Worm (Caenorhabditis elegans) whole organism, young adult: ENCODE results near the gene fmo-3.
A peak's percentile ranks its signal among the peaks of the same experiment; 100 is the strongest.

ENCODE experiments used
- B0035.1 ChIP-seq: sonication (generic microtip); optimal IDR thresholded peaks from 2 replicates; lab custom pipeline; 2016; ENCODE audit warnings: missing genetic modification characterization, mild to moderate bottlenecking, missing compliant biosample characterization, missing genotype, missing genetic modification reagents
- B0336.3 ChIP-seq: fragments of 200-800 bp; sonication (Bioruptor generic); IDR thresholded peaks from 2 replicates; pipeline ENCODE4 v1.3.6; 2022; ENCODE audit warnings: missing genetic modification characterization, missing compliant biosample characterization
- C06A6.2 ChIP-seq: fragments of 200-800 bp; sonication (Bioruptor generic); conservative IDR thresholded peaks from 2 replicates; pipeline ENCODE4 v1.3.6; 2022; ENCODE audit warnings: missing genetic modification characterization, missing compliant biosample characterization
- F33H1.4 ChIP-seq: fragments of 200-800 bp; sonication (Bioruptor generic); IDR thresholded peaks from 2 replicates; pipeline ENCODE4 v1.3.6; 2022; ENCODE audit warnings: missing genetic modification reagents, missing genetic modification characterization, missing compliant biosample characterization
- F37B4.10 ChIP-seq: fragments of 200-800 bp; sonication (Bioruptor generic); IDR thresholded peaks from 2 replicates; pipeline ENCODE4 v1.3.6; 2022; ENCODE audit warnings: missing genetic modification characterization, missing compliant biosample characterization
- F52B5.7 ChIP-seq: sonication (generic microtip); optimal IDR thresholded peaks from 2 replicates; lab custom pipeline; 2016; ENCODE audit warnings: mild to moderate bottlenecking, missing genetic modification characterization, missing compliant biosample characterization
- K12H6.12 ChIP-seq: fragments of 200-800 bp; sonication (Bioruptor generic); optimal IDR thresholded peaks from 2 replicates; lab custom pipeline; 2018; ENCODE audit warnings: mild to moderate bottlenecking, missing genetic modification characterization, missing compliant biosample characterization
- Y56A3A.18 ChIP-seq: fragments of 200-800 bp; sonication (Bioruptor generic); IDR thresholded peaks from 2 replicates; pipeline ENCODE4 v1.3.6; 2022; ENCODE audit warnings: missing genetic modification reagents, missing genetic modification characterization, missing compliant biosample characterization
- aptf-2 ChIP-seq: fragments of 200-800 bp; sonication (Bioruptor generic); conservative IDR thresholded peaks from 2 replicates; pipeline ENCODE4 v1.3.6; 2022; ENCODE audit warnings: missing genetic modification reagents, missing genetic modification characterization, missing compliant biosample characterization
- bed-2 ChIP-seq: fragments of 200-800 bp; sonication (Bioruptor generic); IDR thresholded peaks from 2 replicates; pipeline ENCODE4 v1.3.6; 2022; ENCODE audit warnings: missing genetic modification reagents, missing genetic modification characterization, missing compliant biosample characterization
- ccch-3 ChIP-seq: fragments of 200-800 bp; sonication (Bioruptor generic); optimal IDR thresholded peaks from 2 replicates; lab custom pipeline; 2018; ENCODE audit warnings: mild to moderate bottlenecking, missing genetic modification characterization, missing compliant biosample characterization
- ceh-100 ChIP-seq: fragments of 200-800 bp; sonication (Bioruptor generic); IDR thresholded peaks from 2 replicates; pipeline ENCODE4 v1.3.6; 2022; ENCODE audit warnings: missing genetic modification reagents, missing genetic modification characterization, missing compliant biosample characterization
- chd-7 ChIP-seq: sonication (generic microtip); optimal IDR thresholded peaks from 2 replicates; lab custom pipeline; 2016; ENCODE audit warnings: mild to moderate bottlenecking, missing genetic modification characterization, moderate library complexity, missing compliant biosample characterization
- dpff-1 ChIP-seq: sonication (generic microtip); optimal IDR thresholded peaks from 2 replicates; lab custom pipeline; 2017; ENCODE audit warnings: mild to moderate bottlenecking, missing genetic modification characterization, missing compliant biosample characterization
- egrh-3 ChIP-seq: fragments of 200-800 bp; sonication (Bioruptor generic); IDR thresholded peaks from 2 replicates; pipeline ENCODE4 v1.3.6; 2022; ENCODE audit warnings: missing genetic modification reagents, missing genetic modification characterization, missing compliant biosample characterization
- ets-4 ChIP-seq: fragments of 200-800 bp; sonication (Bioruptor generic); optimal IDR thresholded peaks from 2 replicates; lab custom pipeline; 2018; ENCODE audit warnings: mild to moderate bottlenecking, missing genetic modification characterization, missing compliant biosample characterization
- hlh-12 ChIP-seq: sonication (generic microtip); optimal IDR thresholded peaks from 2 replicates; lab custom pipeline; 2016; ENCODE audit warnings: missing genetic modification characterization, missing compliant biosample characterization
- hlh-26 ChIP-seq: fragments of 200-800 bp; sonication (Bioruptor generic); conservative IDR thresholded peaks from 2 replicates; pipeline ENCODE4 v1.3.6; 2022; ENCODE audit warnings: missing genetic modification reagents, missing genetic modification characterization, missing compliant biosample characterization
- lin-26 ChIP-seq: fragments of 200-800 bp; sonication (Bioruptor generic); IDR thresholded peaks from 2 replicates; pipeline ENCODE4 v1.3.6; 2022; ENCODE audit warnings: missing genetic modification reagents, missing genetic modification characterization, missing compliant biosample characterization
- lin-35 ChIP-seq, 3 experiments: fragments of 150-350 bp in 2 of 3; sonication (generic microtip) in 1 of 3; optimal IDR thresholded peaks; 2 replicates each; lab custom pipeline; 2014 to 2018; ENCODE audit warnings: missing biosample characterization in 3 of 3, missing genetic modification characterization in 3 of 3, missing genetic modification reagents in 3 of 3
- lin-40 ChIP-seq: sonication (generic microtip); optimal IDR thresholded peaks from 2 replicates; lab custom pipeline; 2016; ENCODE audit warnings: missing genetic modification characterization, mild to moderate bottlenecking, missing compliant biosample characterization, missing genotype, missing genetic modification reagents
- lsy-27 ChIP-seq: sonication (generic microtip); optimal IDR thresholded peaks from 2 replicates; lab custom pipeline; 2017; ENCODE audit warnings: missing genetic modification characterization, mild to moderate bottlenecking, missing compliant biosample characterization, antibody characterized with exemption, missing genotype, borderline replicate concordance; ENCODE audit not compliant: insufficient read depth
- madf-6 ChIP-seq: fragments of 200-800 bp; sonication (Bioruptor generic); IDR thresholded peaks from 2 replicates; pipeline ENCODE4 v1.3.6; 2022; ENCODE audit warnings: missing genetic modification reagents, missing genetic modification characterization, missing compliant biosample characterization
- madf-8 ChIP-seq: fragments of 200-800 bp; sonication (Bioruptor generic); conservative IDR thresholded peaks from 2 replicates; pipeline ENCODE4 v1.3.6; 2022; ENCODE audit warnings: missing genetic modification reagents, missing genetic modification characterization, missing compliant biosample characterization
- mcd-1 ChIP-seq: fragments of 200-800 bp; sonication (Bioruptor generic); IDR thresholded peaks from 2 replicates; pipeline ENCODE4 v1.3.6; 2022; ENCODE audit warnings: missing genetic modification reagents, missing genetic modification characterization, missing compliant biosample characterization
- nfya-1 ChIP-seq: sonication (generic microtip); optimal IDR thresholded peaks from 2 replicates; lab custom pipeline; 2017; ENCODE audit warnings: antibody characterized with exemption, missing compliant biosample characterization, missing genetic modification characterization, borderline replicate concordance; ENCODE audit not compliant: insufficient read depth
- nfya-2 ChIP-seq: fragments of 200-800 bp; sonication (Bioruptor generic); IDR thresholded peaks from 2 replicates; pipeline ENCODE4 v1.3.6; 2022; ENCODE audit warnings: missing genetic modification reagents, missing genetic modification characterization, missing compliant biosample characterization
- nfyb-1 ChIP-seq: fragments of 200-800 bp; sonication (Bioruptor generic); IDR thresholded peaks from 2 replicates; pipeline ENCODE4 v1.3.6; 2022; ENCODE audit warnings: missing genetic modification reagents, missing genetic modification characterization, missing compliant biosample characterization
- nhr-27 ChIP-seq: fragments of 200-800 bp; sonication (Bioruptor generic); optimal IDR thresholded peaks from 2 replicates; lab custom pipeline; 2018; ENCODE audit warnings: mild to moderate bottlenecking, missing genetic modification characterization, moderate library complexity, missing compliant biosample characterization
- nhr-80 ChIP-seq: sonication (generic microtip); optimal IDR thresholded peaks from 2 replicates; lab custom pipeline; 2016; ENCODE audit warnings: missing genetic modification characterization, missing compliant biosample characterization
- rec-8 ChIP-seq, 2 experiments: sonication (generic microtip); optimal IDR thresholded peaks; 2 replicates each; lab custom pipeline; 2016; ENCODE audit warnings: mild to moderate bottlenecking in 2 of 2, missing genetic modification characterization in 2 of 2, missing genetic modification reagents in 2 of 2, missing genotype in 2 of 2, missing biosample characterization in 1 of 2, missing compliant biosample characterization in 1 of 2, moderate library complexity in 1 of 2
- repo-1 ChIP-seq: sonication (generic microtip); optimal IDR thresholded peaks from 2 replicates; lab custom pipeline; 2017; ENCODE audit warnings: mild to moderate bottlenecking, missing genetic modification characterization, missing compliant biosample characterization
- sea-2 ChIP-seq: fragments of 200-800 bp; sonication (Bioruptor generic); IDR thresholded peaks from 2 replicates; pipeline ENCODE4 v1.3.6; 2022; ENCODE audit warnings: missing genetic modification characterization, missing compliant biosample characterization
- snpc-3.4 ChIP-seq: sonication (generic microtip); optimal IDR thresholded peaks from 2 replicates; lab custom pipeline; 2017; ENCODE audit warnings: missing genetic modification characterization, mild to moderate bottlenecking, missing compliant biosample characterization, antibody characterized with exemption, moderate library complexity, missing genotype, missing genetic modification reagents
- sptf-2 ChIP-seq: fragments of 200-800 bp; sonication (Bioruptor generic); optimal IDR thresholded peaks from 2 replicates; lab custom pipeline; 2018; ENCODE audit warnings: mild to moderate bottlenecking, missing genetic modification characterization, missing compliant biosample characterization
- tbp1 ChIP-seq: fragments of 200-800 bp; sonication (Bioruptor generic); optimal IDR thresholded peaks from 2 replicates; lab custom pipeline; 2018; ENCODE audit warnings: mild to moderate bottlenecking, missing genetic modification characterization, missing compliant biosample characterization
- xnd-1 ChIP-seq: sonication (generic microtip); optimal IDR thresholded peaks from 2 replicates; lab custom pipeline; 2016; ENCODE audit warnings: missing genotype, missing genetic modification reagents, missing genetic modification characterization, missing compliant biosample characterization
- zfh-2 ChIP-seq: fragments of 200-800 bp; sonication (Bioruptor generic); conservative IDR thresholded peaks from 2 replicates; pipeline ENCODE4 v1.3.6; 2022; ENCODE audit warnings: missing genetic modification reagents, missing genetic modification characterization, missing compliant biosample characterization
- ztf-18 ChIP-seq: sonication (generic microtip); optimal IDR thresholded peaks from 2 replicates; lab custom pipeline; 2016; ENCODE audit warnings: missing genotype, mild to moderate bottlenecking, missing genetic modification characterization, missing compliant biosample characterization
- ztf-25 ChIP-seq: fragments of 200-800 bp; sonication (Bioruptor generic); IDR thresholded peaks from 2 replicates; pipeline ENCODE4 v1.3.6; 2022; ENCODE audit warnings: missing genetic modification reagents, missing genetic modification characterization, missing compliant biosample characterization
- ztf-6 ChIP-seq: fragments of 200-800 bp; sonication (Bioruptor generic); IDR thresholded peaks from 2 replicates; pipeline ENCODE4 v1.3.6; 2022; ENCODE audit warnings: missing genetic modification reagents, missing genetic modification characterization, missing compliant biosample characterization

fmo-3 gene

ce11 chrIII:10736322-10736985 is 42.0 kb downstream of the fmo-3 start (continued):
- TF ChIP-seq madf-6 (GFP tag; lab: Robert Waterston, UW), result 0 out of 2 replicates have a peak, but pooled peaks have one; percentile 38
- no peak for TF ChIP-seq snpc-3.4 (tag; lab: Kevin White, UChicago)
- peak; percentile 9 for TF ChIP-seq xnd-1 (tag; lab: Kevin White, UChicago)
- peak; percentile 19; the same call in 1 of the 2 replicates for TF ChIP-seq madf-8
- no peak for TF ChIP-seq ccch-3 (GFP tag; lab: Kevin White, UChicago)
- no peak for TF ChIP-seq F52B5.7 (tag; lab: Kevin White, UChicago)
- TF ChIP-seq bed-2, result no peak
- no peak for TF ChIP-seq tbp1
- 0 out of 2 replicates have a peak, but pooled peaks have one; percentile 6 for TF ChIP-seq aptf-2
- peak; percentile 25; the same call in 1 of the 2 replicates for TF ChIP-seq B0336.3 (GFP tag; lab: Robert Waterston, UW)
- TF ChIP-seq rec-8 (tag; optimal IDR thresholded peaks at IDR 0.05; lab: Kevin White, UChicago), result no peak
- TF ChIP-seq ztf-25 (GFP tag; lab: Robert Waterston, UW), result no peak
- peak; percentile 10 for TF ChIP-seq repo-1 (tag; lab: Kevin White, UChicago)
- TF ChIP-seq nfyb-1, result 0 out of 2 replicates have a peak, but pooled peaks have one; percentile 10
- TF ChIP-seq hlh-12, result no peak
- TF ChIP-seq mcd-1 (GFP tag; lab: Robert Waterston, UW), result peak; percentile 35; the same call in 1 of the 2 replicates
- no peak for TF ChIP-seq F37B4.10 (GFP tag; lab: Robert Waterston, UW)
- no peak for TF ChIP-seq ztf-18
- TF ChIP-seq sea-2, result no peak
- no peak for TF ChIP-seq lin-35 (GFP tag; optimal IDR thresholded peaks at IDR 0.05; lab: Kevin White, UChicago)
- TF ChIP-seq zfh-2, result no peak
- no peak for TF ChIP-seq dpff-1
- no peak for TF ChIP-seq C06A6.2
- TF ChIP-seq nhr-27, result no peak
- no peak for TF ChIP-seq lin-40 (tag; lab: Kevin White, UChicago)

- TF ChIP-seq lin-26 (GFP tag; lab: Robert Waterston, UW) (peak; percentile 54; the same call in 1 of the 2 replicates), ceh-100 (no peak), zfh-2 (peak; percentile 30; the same call in 1 of the 2 replicates), K12H6.12 (tag; lab: Kevin White, UChicago) (no peak), chd-7 (tag; lab: Kevin White, UChicago) (peak; percentile 4)
These were observed 43.6 kb downstream of the fmo-3 start for ce11 chrIII:10738081-10738480.

- TF ChIP-seq ztf-6 (GFP tag; lab: Robert Waterston, UW) (no peak), nhr-80 (no peak), tbp1 (no peak), xnd-1 (tag; lab: Kevin White, UChicago) (no peak), hlh-26 (GFP tag; lab: Robert Waterston, UW) (no peak), Y56A3A.18 (GFP tag; lab: Robert Waterston, UW) (no peak), nfya-1 (tag; lab: Kevin White, UChicago) (no peak), egrh-3 (GFP tag; lab: Robert Waterston, UW) (no peak), F33H1.4 (GFP tag; lab: Robert Waterston, UW) (no peak), madf-8 (no peak), rec-8 (tag; optimal IDR thresholded peaks at IDR 0.05; lab: Kevin White, UChicago) (no peak), sptf-2 (GFP tag; lab: Kevin White, UChicago) (no peak), lsy-27 (tag; lab: Kevin White, UChicago) (no peak), ets-4 (GFP tag; lab: Kevin White, UChicago) (no peak), B0035.1 (tag; lab: Kevin White, UChicago) (no peak), sea-2 (no peak), nfya-2 (GFP tag; lab: Robert Waterston, UW) (no peak)
These were observed 45.0 kb downstream of the fmo-3 start, which contains the start of gene smap-1 for ce11 chrIII:10739455-10739854. Gene smap-1 (minus strand): TSS chrIII:10739792.
